Worm (Caenorhabditis elegans) whole organism, L1 larva: ENCODE measurements around the gene fbxa-222.
"Not testable (repeated sequence)": the region's sequence is repeated elsewhere in the genome, so short reads cannot be mapped to it uniquely, and the experiment has no call there.

Experiments
- alr-1 ChIP-seq: fragments of 200-800 bp; sonication (Bioruptor generic); optimal IDR thresholded peaks from 2 replicates; lab custom pipeline; 2018; ENCODE audit warnings: borderline replicate concordance, mild to moderate bottlenecking, missing genetic modification characterization, missing compliant biosample characterization
- ceh-8 ChIP-seq: fragments of 200-800 bp; sonication (Bioruptor generic); optimal IDR thresholded peaks from 2 replicates; lab custom pipeline; 2018; ENCODE audit warnings: mild to moderate bottlenecking, missing genetic modification characterization, moderate library complexity, missing compliant biosample characterization
- ceh-82 ChIP-seq, 3 experiments: fragments of 150-350 bp in 1 of 3; sonication (generic microtip) in 2 of 3; optimal IDR thresholded peaks; 2 replicates each; lab custom pipeline; 2014 to 2017; ENCODE audit warnings: missing biosample characterization in 3 of 3, missing genetic modification characterization in 3 of 3
- efl-1 ChIP-seq, 4 experiments: fragments of 150-350 bp; optimal IDR thresholded peaks in 3 of 4; peaks in 1 of 4; 1 replicate in 1 of 4; 2 replicates in 3 of 4; lab custom pipeline; 2014; ENCODE audit warnings: missing biosample characterization in 2 of 4, missing genetic modification characterization in 2 of 4, missing genetic modification reagents in 2 of 4
- fkh-4 ChIP-seq: sonication (generic microtip); optimal IDR thresholded peaks from 2 replicates; lab custom pipeline; 2016; ENCODE audit warnings: missing compliant biosample characterization, missing genetic modification characterization, borderline replicate concordance
- hpl-2 ChIP-seq: fragments of 150-350 bp; optimal IDR thresholded peaks from 2 replicates; lab custom pipeline; 2014; ENCODE audit warnings: missing biosample characterization, missing genetic modification reagents, missing genetic modification characterization
- jun-1 ChIP-seq: fragments of 150-350 bp; optimal IDR thresholded peaks from 2 replicates; lab custom pipeline; 2014; ENCODE audit warnings: missing biosample characterization, missing genetic modification reagents, missing genetic modification characterization
- nhr-85 ChIP-seq: sonication (generic microtip); peaks from one replicate; lab custom pipeline; 2016; ENCODE audit warnings: missing genetic modification characterization, inconsistent platforms, missing compliant biosample characterization
- pag-3 ChIP-seq: sonication (generic microtip); optimal IDR thresholded peaks from 2 replicates; lab custom pipeline; 2017; ENCODE audit warnings: missing genetic modification characterization, mild to moderate bottlenecking, missing compliant biosample characterization, antibody characterized with exemption, borderline replicate concordance; ENCODE audit not compliant: insufficient read depth
- pqm-1 ChIP-seq: sonication (generic microtip); optimal IDR thresholded peaks from 3 replicates; lab custom pipeline; 2017; ENCODE audit warnings: missing biosample characterization, missing genetic modification characterization
- snpc-4 ChIP-seq: fragments of 150-350 bp; optimal IDR thresholded peaks from 2 replicates; lab custom pipeline; 2014; ENCODE audit warnings: missing biosample characterization, missing genetic modification characterization
- unc-86 ChIP-seq: sonication (generic microtip); optimal IDR thresholded peaks from 2 replicates; lab custom pipeline; 2016; ENCODE audit warnings: missing genetic modification characterization, missing compliant biosample characterization
- unc-98 ChIP-seq: fragments of 200-800 bp; sonication (Bioruptor generic); IDR thresholded peaks from 2 replicates; pipeline ENCODE4 v1.3.6; 2022; ENCODE audit warnings: missing genetic modification characterization, missing compliant biosample characterization

fbxa-222 gene

DNA sequence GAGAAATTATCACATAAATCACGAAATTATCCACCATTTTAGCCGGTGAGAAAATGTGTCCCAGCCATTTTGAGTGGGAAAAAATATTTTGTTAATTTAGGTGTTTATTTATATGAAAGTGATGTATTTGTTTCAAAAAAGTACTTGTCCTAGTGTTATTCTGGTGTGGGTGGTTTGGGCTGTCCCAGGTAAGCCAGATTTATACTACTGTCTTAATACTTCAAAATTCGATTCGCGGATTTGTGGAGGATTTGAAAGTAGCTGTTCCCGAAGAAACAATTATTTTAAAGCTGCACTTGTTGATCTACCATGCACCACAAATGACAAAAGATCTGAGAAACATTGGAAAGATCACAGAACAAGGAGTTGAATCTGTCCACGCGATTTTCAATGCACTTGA lies 30.6 kb downstream of the fbxa-222 start, which contains the start of gene Y73B3A.11:
Gene Y73B3A.11, plus strand, starts transcription at position 301 of the 400 bp plus-strand sequence.
- TF ChIP-seq efl-1 (optimal IDR thresholded peaks at IDR 0.05; lab: Kevin White, UChicago), result no peak
- TF ChIP-seq efl-1 (GFP tag; optimal IDR thresholded peaks at IDR 0.05 in 1 of 2; lab: Kevin White, UChicago), result no peak
- no peak for TF ChIP-seq pqm-1
- TF ChIP-seq unc-86, result no peak
- no peak for TF ChIP-seq snpc-4 (tag; lab: Kevin White, UChicago)
- TF ChIP-seq ceh-8 (GFP tag; lab: Kevin White, UChicago), result no peak
- TF ChIP-seq jun-1 (tag; lab: Kevin White, UChicago), result no peak
- TF ChIP-seq alr-1 (tag; lab: Kevin White, UChicago), result no peak
- TF ChIP-seq nhr-85 (tag; lab: Kevin White, UChicago), result no peak
- no peak for TF ChIP-seq ceh-82 (tag; optimal IDR thresholded peaks at IDR 0.05; lab: Kevin White, UChicago)
- TF ChIP-seq fkh-4 (tag; lab: Kevin White, UChicago), result no peak
- no peak for TF ChIP-seq hpl-2
- TF ChIP-seq, all 84 proteins: peak for 0

DNA sequence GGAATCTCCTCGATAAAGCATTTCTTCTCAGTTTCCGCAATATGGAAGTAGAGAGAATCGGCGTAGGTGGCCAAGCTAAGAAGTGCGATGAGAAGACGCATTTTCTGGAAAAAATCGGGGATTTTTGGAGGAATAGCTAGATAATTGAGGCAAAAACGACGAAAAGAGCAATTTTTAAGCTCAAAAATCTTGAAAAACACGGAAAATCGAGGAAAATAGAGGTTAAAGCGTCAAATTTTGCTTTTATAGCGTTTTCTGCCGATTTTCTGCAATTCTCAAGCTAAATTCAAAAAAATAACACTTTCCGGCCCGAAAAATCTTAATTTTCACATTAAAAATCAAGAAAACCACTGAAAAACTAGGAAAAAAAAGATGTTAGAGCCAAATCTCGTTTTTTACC lies 45.9 kb downstream of the fbxa-222 start, which contains the start of gene tmed-12:
Gene tmed-12, minus strand, starts transcription at position 101 of the 400 bp plus-strand sequence.
- TF ChIP-seq unc-98 (GFP tag; lab: Robert Waterston, UW); pag-3 (tag; lab: Kevin White, UChicago); hpl-2: not testable (repeated sequence)
